Worm (Caenorhabditis elegans): ENCODE measurements around the gene lin-38.

ce11 chrII:13596505-13596977 is 20.8 kb downstream of the lin-38 start, which contains the start of the genes fbxc-23 and csc-1:
- TF ChIP-seq ceh-90 (tag; optimal IDR thresholded peaks at IDR 0.05) (no peak), nhr-76 (tag; optimal IDR thresholded peaks at IDR 0.05) (no peak), ama-1 (optimal IDR thresholded peaks at IDR 0.05) (no peak), sptf-1 (tag; optimal IDR thresholded peaks at IDR 0.05) (no peak), snpc-4 (tag; optimal IDR thresholded peaks at IDR 0.05) (peak; percentile 60), nhr-12 (tag; optimal IDR thresholded peaks at IDR 0.05) (no peak), ceh-82 (tag; optimal IDR thresholded peaks at IDR 0.05) (peak; percentile 20 to 42 (median 28)), lin-13 (GFP tag; optimal IDR thresholded peaks at IDR 0.05) (no peak), nhr-11 (tag; optimal IDR thresholded peaks at IDR 0.05) (no peak), zag-1 (tag; optimal IDR thresholded peaks at IDR 0.05) (no peak)
